Fruit fly (Drosophila melanogaster): ENCODE data around the gene hzg.

Gene hzg

DNA sequence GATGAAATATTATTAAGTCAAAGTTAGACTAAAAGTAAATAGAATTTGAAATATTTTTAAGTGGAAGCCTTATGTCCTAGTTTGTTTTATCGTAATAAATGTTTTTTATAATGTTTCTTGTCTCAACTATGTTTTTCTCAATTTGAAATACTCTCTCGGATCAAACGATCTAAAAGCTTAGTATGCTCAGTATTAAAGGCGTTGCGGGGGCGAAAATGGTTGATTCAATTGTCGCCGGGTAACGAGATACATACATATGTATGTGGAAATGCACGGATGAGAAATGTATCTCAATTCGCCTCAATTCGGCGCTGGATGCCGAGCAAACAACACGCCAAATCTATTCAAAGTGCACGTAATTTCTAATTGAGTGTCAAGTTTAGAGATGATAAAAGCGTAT lies 30.6 kb upstream of the hzg start, which contains the start of gene CG5895:
TSS of gene CG5895 (plus strand) at position 301 of the 400 bp plus-strand sequence.
- TF ChIP-seq jim (GFP tag; optimal IDR thresholded peaks at IDR 0.05) (no peak), ey (GFP tag; optimal IDR thresholded peaks at IDR 0.05) (no peak), OdsH (GFP tag; optimal IDR thresholded peaks at IDR 0.05) (no peak), Vsx2 (GFP tag; optimal IDR thresholded peaks at IDR 0.05; ENCODE audit: partially characterized antibody) (no peak)

DNA sequence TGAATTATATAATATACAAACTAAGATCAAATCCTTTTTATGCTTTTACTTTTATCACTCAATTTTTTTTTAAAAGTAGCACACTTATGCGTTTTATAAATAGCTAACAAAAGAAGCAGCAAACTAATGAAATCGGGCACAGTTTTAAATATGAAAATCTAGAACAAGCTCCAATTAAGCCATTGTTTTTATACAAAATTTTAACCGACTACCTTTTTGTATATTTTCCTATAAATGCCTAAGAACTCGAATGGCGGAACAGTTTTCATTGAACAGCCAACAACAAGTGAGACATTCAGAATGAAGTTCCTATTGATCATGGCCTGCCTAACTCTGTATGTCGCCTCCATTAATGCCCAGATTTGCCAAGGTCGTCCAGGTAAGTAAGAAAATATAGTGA lies 29.7 kb upstream of the hzg start, which contains the start of gene CG42538:
TSS of gene CG42538 (plus strand) at position 301 of the 400 bp plus-strand sequence.
- TF ChIP-seq fru (GFP tag; optimal IDR thresholded peaks at IDR 0.05): no peak
- no peak for TF ChIP-seq Abd-B (GFP tag; optimal IDR thresholded peaks at IDR 0.05)
- TF ChIP-seq dl (GFP tag; optimal IDR thresholded peaks at IDR 0.05; ENCODE audit: insufficient read depth in 1 of 2, partially characterized antibody in 2 of 2): no peak
- no peak for TF ChIP-seq Vsx2 (GFP tag; optimal IDR thresholded peaks at IDR 0.05; ENCODE audit: partially characterized antibody)
- TF ChIP-seq pan (optimal IDR thresholded peaks at IDR 0.05): no peak

DNA sequence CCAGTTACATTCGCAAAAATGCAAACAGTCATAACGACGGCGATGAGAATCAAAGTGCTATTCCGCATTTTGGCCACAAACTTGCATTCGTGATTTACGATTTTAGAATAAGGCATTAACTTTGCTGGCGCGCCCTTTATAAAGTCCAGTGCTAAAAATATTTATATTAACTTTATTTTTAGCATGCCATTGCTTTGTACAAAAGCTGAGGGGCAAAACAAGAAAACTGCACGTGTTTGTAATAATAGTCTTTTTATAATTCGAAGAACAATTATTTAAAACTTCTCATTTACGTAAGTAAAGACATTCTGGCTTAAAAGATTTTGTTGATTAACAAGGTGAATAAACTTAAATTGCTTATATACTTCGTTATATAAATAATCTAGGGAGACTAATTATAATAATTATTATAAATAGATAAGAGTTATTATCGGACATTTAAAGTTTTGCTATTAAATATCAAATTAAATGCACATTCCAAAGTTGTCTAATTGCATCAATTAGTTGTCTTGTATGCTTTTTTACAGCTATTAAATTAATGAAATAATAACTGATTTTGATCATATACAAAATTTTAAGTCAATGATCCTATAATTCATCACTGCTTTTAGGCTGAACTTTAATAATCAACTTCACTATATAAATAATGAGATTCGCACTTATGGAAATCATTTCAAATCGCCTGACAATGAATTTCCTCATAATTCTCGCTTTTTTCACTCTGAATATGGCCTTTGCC lies 28.7 kb upstream of the hzg start, which contains the start of the genes CG42717 and CG42716:
TSS of gene CG42717 (minus strand) at position 101 of the 739 bp plus-strand sequence.
TSS of gene CG42716 (plus strand) at position 689 of the 739 bp plus-strand sequence.
- TF ChIP-seq Rel (GFP tag; optimal IDR thresholded peaks at IDR 0.05) (no peak), Rel (tag; optimal IDR thresholded peaks at IDR 0.05) (no peak), Sp1 (GFP tag; optimal IDR thresholded peaks at IDR 0.05) (no peak), Hr78 (GFP tag; optimal IDR thresholded peaks at IDR 0.05) (no peak), dsf (GFP tag; optimal IDR thresholded peaks at IDR 0.05; ENCODE audit: borderline replicate concordance) (no peak), psq (GFP tag; optimal IDR thresholded peaks at IDR 0.05) (no peak), sv (GFP tag; optimal IDR thresholded peaks at IDR 0.05) (no peak), rgr (GFP tag; optimal IDR thresholded peaks at IDR 0.05) (no peak), br (GFP tag; optimal IDR thresholded peaks at IDR 0.05) (no peak), Abd-B (GFP tag; optimal IDR thresholded peaks at IDR 0.05) (no peak), Hr83 (GFP tag; optimal IDR thresholded peaks at IDR 0.05; ENCODE audit: poor library complexity, severe bottlenecking) (no peak), jim (GFP tag; optimal IDR thresholded peaks at IDR 0.05) (no peak), Hnf4 (GFP tag; optimal IDR thresholded peaks at IDR 0.05) (no peak), CG32264 (GFP tag; optimal IDR thresholded peaks at IDR 0.05) (no peak)

DNA sequence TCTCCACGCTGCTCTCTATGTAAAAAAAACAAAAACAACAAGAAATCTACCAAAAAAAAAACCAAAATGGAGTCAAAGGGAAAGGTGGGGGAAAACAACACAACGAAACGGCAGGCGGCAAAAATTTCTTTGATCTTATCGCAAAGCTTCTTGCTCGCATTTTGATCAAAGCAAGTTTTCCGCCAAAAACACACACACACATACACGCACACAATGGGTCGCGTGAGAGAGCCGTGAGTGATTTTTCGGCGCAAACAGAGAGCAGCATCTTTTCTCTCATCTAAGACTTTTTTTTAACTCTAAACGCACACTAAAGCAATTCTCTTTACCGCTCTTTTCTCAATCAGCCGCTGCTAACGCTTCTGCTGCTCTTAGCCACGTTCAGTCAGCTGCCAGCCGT lies 24.4 kb upstream of the hzg start:
- no peak for TF ChIP-seq lola (GFP tag; optimal IDR thresholded peaks at IDR 0.05)
- no peak for TF ChIP-seq dl (GFP tag; optimal IDR thresholded peaks at IDR 0.05; ENCODE audit: insufficient read depth in 1 of 2, partially characterized antibody in 2 of 2)
- TF ChIP-seq OdsH (GFP tag; optimal IDR thresholded peaks at IDR 0.05): no peak
- TF ChIP-seq Abd-B (GFP tag; optimal IDR thresholded peaks at IDR 0.05): no peak
- TF ChIP-seq brk (GFP tag; optimal IDR thresholded peaks at IDR 0.05): no peak
- no peak for TF ChIP-seq Mio (GFP tag; optimal IDR thresholded peaks at IDR 0.05)
- TF ChIP-seq CG32264 (GFP tag; optimal IDR thresholded peaks at IDR 0.05): no peak
- no peak for TF ChIP-seq CrebA (GFP tag; optimal IDR thresholded peaks at IDR 0.05; ENCODE audit: borderline replicate concordance)
- TF ChIP-seq Vsx2 (GFP tag; optimal IDR thresholded peaks at IDR 0.05; ENCODE audit: partially characterized antibody): no peak
- no peak for TF ChIP-seq sage (GFP tag; optimal IDR thresholded peaks at IDR 0.05)
- no peak for TF ChIP-seq Myc (optimal IDR thresholded peaks at IDR 0.05)
- TF ChIP-seq Rel (GFP tag; optimal IDR thresholded peaks at IDR 0.05): no peak
- TF ChIP-seq Rel (tag; optimal IDR thresholded peaks at IDR 0.05): no peak
- TF ChIP-seq GATAd (GFP tag; optimal IDR thresholded peaks at IDR 0.05): no peak

DNA sequence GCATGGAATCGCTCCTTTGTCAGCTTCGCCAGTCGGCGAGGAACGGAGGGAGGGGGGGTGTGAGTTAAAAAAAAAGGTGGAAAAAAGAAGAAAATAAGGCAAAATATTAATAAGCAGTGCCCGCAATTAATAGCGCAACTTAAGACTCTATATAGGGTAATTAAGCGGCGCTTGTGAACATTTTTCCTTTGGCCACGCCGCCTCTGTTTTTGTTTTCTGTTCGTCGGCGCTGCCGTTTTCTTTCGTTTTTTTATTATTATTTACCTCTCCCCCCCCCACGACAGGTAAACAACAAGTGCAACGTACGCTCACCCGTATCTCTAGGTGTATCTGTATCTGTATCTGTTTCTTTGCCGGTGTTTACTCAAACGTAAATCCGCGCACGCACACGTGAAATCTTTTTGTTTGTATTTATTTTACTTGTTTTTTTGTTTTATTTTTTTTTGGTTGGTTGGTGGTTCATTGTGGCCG lies 22.7 kb upstream of the hzg start:
- TF ChIP-seq N (GFP tag; optimal IDR thresholded peaks at IDR 0.05) (no peak), Hr78 (GFP tag; optimal IDR thresholded peaks at IDR 0.05) (no peak), dmrt93B (GFP tag; optimal IDR thresholded peaks at IDR 0.05) (peak; percentile 13), psq (GFP tag; optimal IDR thresholded peaks at IDR 0.05) (peak; percentile 13), Myc (optimal IDR thresholded peaks at IDR 0.05) (no peak), OdsH (GFP tag; optimal IDR thresholded peaks at IDR 0.05) (peak; percentile 10), jim (GFP tag; optimal IDR thresholded peaks at IDR 0.05) (no peak), CG9705 (GFP tag; optimal IDR thresholded peaks at IDR 0.05) (no peak), HLH106 (tag; optimal IDR thresholded peaks at IDR 0.05) (no peak), Dif (GFP tag; optimal IDR thresholded peaks at IDR 0.05; ENCODE audit: partially characterized antibody) (no peak), br (GFP tag; optimal IDR thresholded peaks at IDR 0.05) (peak; percentile 58), ey (GFP tag; optimal IDR thresholded peaks at IDR 0.05) (peak; percentile 0), dsf (GFP tag; optimal IDR thresholded peaks at IDR 0.05; ENCODE audit: borderline replicate concordance) (no peak), foxo (GFP tag; optimal IDR thresholded peaks at IDR 0.05) (peak in 1 of 2 experiments; percentile 45), h (GFP tag; optimal IDR thresholded peaks at IDR 0.05) (peak; percentile 54), lola (GFP tag; optimal IDR thresholded peaks at IDR 0.05) (no peak), fru (GFP tag; optimal IDR thresholded peaks at IDR 0.05) (peak; percentile 39), rgr (GFP tag; optimal IDR thresholded peaks at IDR 0.05) (peak; percentile 24), pan (optimal IDR thresholded peaks at IDR 0.05) (no peak), brk (GFP tag; optimal IDR thresholded peaks at IDR 0.05) (no peak), dl (GFP tag; optimal IDR thresholded peaks at IDR 0.05; ENCODE audit: insufficient read depth in 1 of 2, partially characterized antibody in 2 of 2) (no peak), CrebA (GFP tag; optimal IDR thresholded peaks at IDR 0.05; ENCODE audit: borderline replicate concordance) (no peak), Vsx2 (GFP tag; optimal IDR thresholded peaks at IDR 0.05; ENCODE audit: partially characterized antibody) (no peak), Abd-B (GFP tag; optimal IDR thresholded peaks at IDR 0.05) (no peak), tai (GFP tag; optimal IDR thresholded peaks at IDR 0.05) (no peak), sage (GFP tag; optimal IDR thresholded peaks at IDR 0.05) (no peak), Hnf4 (GFP tag; optimal IDR thresholded peaks at IDR 0.05) (no peak), Dfd (GFP tag; optimal IDR thresholded peaks at IDR 0.05) (no peak)

All from whole organism, wandering third instar larva.